Worm (Caenorhabditis elegans) whole organism, mixed stage, embryonic: ENCODE measurements around the gene taf-13.

Experiments used
- hlh-1 ChIP-seq: fragments of 150-350 bp; optimal IDR thresholded peaks from 2 replicates; lab custom pipeline; 2014; ENCODE audit warnings: missing biosample characterization, missing genetic modification reagents, missing genetic modification characterization
- lin-13 ChIP-seq: fragments of 150-350 bp; optimal IDR thresholded peaks from 2 replicates; lab custom pipeline; 2014; ENCODE audit warnings: missing biosample characterization, missing genetic modification characterization
- sptf-1 ChIP-seq: sonication (generic microtip); optimal IDR thresholded peaks from 2 replicates; lab custom pipeline; 2017; ENCODE audit warnings: mild to moderate bottlenecking, missing genetic modification characterization, moderate library complexity, missing compliant biosample characterization
- unc-120 ChIP-seq: sonication (generic microtip); optimal IDR thresholded peaks from 2 replicates; lab custom pipeline; 2017; ENCODE audit warnings: missing genetic modification characterization, missing compliant biosample characterization; ENCODE audit not compliant: poor library complexity, severe bottlenecking
- unc-62 ChIP-seq: fragments of 150-350 bp; optimal IDR thresholded peaks from 2 replicates; lab custom pipeline; 2014; ENCODE audit warnings: missing biosample characterization, missing genetic modification reagents, missing genetic modification characterization

Gene taf-13

DNA sequence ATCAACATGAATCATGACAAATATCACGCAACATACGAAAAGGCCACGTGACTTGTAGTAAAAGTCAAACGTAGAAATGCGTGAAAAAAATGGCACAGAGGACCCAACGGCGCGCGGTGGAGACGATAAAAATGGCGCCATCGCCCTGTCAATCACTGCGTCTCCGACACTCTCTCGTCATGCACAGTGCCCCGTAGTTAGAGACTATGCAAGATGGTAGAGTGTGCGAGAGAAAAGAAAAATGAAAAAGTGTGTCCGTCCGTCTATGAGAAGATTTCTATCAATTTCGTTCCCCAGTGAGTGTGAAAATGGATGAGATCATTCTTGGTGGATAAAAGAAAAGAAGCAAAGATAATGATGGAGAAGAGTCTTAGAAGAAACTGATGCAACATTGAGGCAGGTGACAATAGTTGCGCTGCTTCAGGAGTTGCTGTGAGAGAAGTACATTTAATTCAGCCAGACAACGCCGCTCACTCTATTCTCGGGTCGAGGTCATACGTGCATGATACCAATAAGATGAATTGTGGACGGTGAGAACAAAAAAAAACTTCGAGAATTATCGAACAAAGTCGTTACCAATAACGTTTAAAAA lies 49.8 kb downstream of the taf-13 start:
- TF ChIP-seq unc-62 (peak; percentile 80), lin-13 (tag; lab: Kevin White, UChicago) (no peak), hlh-1 (tag; lab: Kevin White, UChicago) (peak; percentile 37), unc-120 (peak; percentile 70), sptf-1 (peak; percentile 20)
